Worm (Caenorhabditis elegans) whole organism, L1 larva: ENCODE results near the gene twk-45.

Experiments used
- C04F5.9 ChIP-seq: sonication (generic microtip); optimal IDR thresholded peaks from 2 replicates; lab custom pipeline; 2016; ENCODE audit warnings: missing genetic modification characterization, missing compliant biosample characterization
- F16B12.6 ChIP-seq: fragments of 150-350 bp; optimal IDR thresholded peaks from 2 replicates; lab custom pipeline; 2014; ENCODE audit warnings: missing biosample characterization, missing genetic modification characterization
- Y116A8C.19 ChIP-seq: sonication (generic microtip); optimal IDR thresholded peaks from 2 replicates; lab custom pipeline; 2016; ENCODE audit warnings: missing compliant biosample characterization, missing genetic modification characterization, borderline replicate concordance
- alr-1 ChIP-seq: fragments of 200-800 bp; sonication (Bioruptor generic); optimal IDR thresholded peaks from 2 replicates; lab custom pipeline; 2018; ENCODE audit warnings: borderline replicate concordance, mild to moderate bottlenecking, missing genetic modification characterization, missing compliant biosample characterization
- ama-1 ChIP-seq: fragments of 150-350 bp; optimal IDR thresholded peaks from 2 replicates; lab custom pipeline; 2014
- blmp-1 ChIP-seq: fragments of 150-350 bp; optimal IDR thresholded peaks from 2 replicates; lab custom pipeline; 2014; ENCODE audit warnings: missing biosample characterization, missing genetic modification characterization
- ceh-63 ChIP-seq: fragments of 200-800 bp; sonication (Bioruptor generic); optimal IDR thresholded peaks from 2 replicates; lab custom pipeline; 2018; ENCODE audit warnings: mild to moderate bottlenecking, missing genetic modification characterization, missing compliant biosample characterization
- ceh-82 ChIP-seq, 3 experiments: fragments of 150-350 bp in 1 of 3; sonication (generic microtip) in 2 of 3; optimal IDR thresholded peaks; 2 replicates each; lab custom pipeline; 2014 to 2017; ENCODE audit warnings: missing biosample characterization in 3 of 3, missing genetic modification characterization in 3 of 3
- ceh-88 ChIP-seq: fragments of 200-800 bp; sonication (Bioruptor generic); IDR thresholded peaks from 2 replicates; pipeline ENCODE4 v1.3.6; 2022; ENCODE audit warnings: missing genetic modification characterization, missing compliant biosample characterization
- ceh-90 ChIP-seq: sonication (generic microtip); optimal IDR thresholded peaks from 2 replicates; lab custom pipeline; 2016; ENCODE audit warnings: missing genetic modification characterization, missing compliant biosample characterization
- dpl-1 ChIP-seq, 3 experiments: fragments of 150-350 bp in 2 of 3; sonication (generic microtip) in 1 of 3; optimal IDR thresholded peaks; 2 replicates each; lab custom pipeline; 2014 to 2017; ENCODE audit warnings: missing biosample characterization in 3 of 3, missing genetic modification characterization in 3 of 3, missing genetic modification reagents in 3 of 3
- efl-1 ChIP-seq, 4 experiments: fragments of 150-350 bp; optimal IDR thresholded peaks in 3 of 4; peaks in 1 of 4; 1 replicate in 1 of 4; 2 replicates in 3 of 4; lab custom pipeline; 2014; ENCODE audit warnings: missing biosample characterization in 2 of 4, missing genetic modification characterization in 2 of 4, missing genetic modification reagents in 2 of 4
- efl-3 ChIP-seq: fragments of 200-800 bp; sonication (Bioruptor generic); optimal IDR thresholded peaks from 2 replicates; lab custom pipeline; 2018; ENCODE audit warnings: mild to moderate bottlenecking, missing genetic modification characterization, missing compliant biosample characterization
- egl-13 ChIP-seq: sonication (generic microtip); optimal IDR thresholded peaks from 2 replicates; lab custom pipeline; 2016; ENCODE audit warnings: missing genotype, missing genetic modification reagents, missing genetic modification characterization, missing compliant biosample characterization
- egl-27 ChIP-seq, 2 experiments: fragments of 150-350 bp in 1 of 2; sonication (generic microtip); optimal IDR thresholded peaks; 3 replicates each; lab custom pipeline; 2017 to 2018; ENCODE audit warnings: missing biosample characterization in 2 of 2, missing genetic modification characterization in 2 of 2, missing genetic modification reagents in 2 of 2
- fkh-10 ChIP-seq: sonication (generic microtip); optimal IDR thresholded peaks from 2 replicates; lab custom pipeline; 2017; ENCODE audit warnings: missing biosample characterization, missing genetic modification reagents, missing genetic modification characterization
- fkh-4 ChIP-seq: sonication (generic microtip); optimal IDR thresholded peaks from 2 replicates; lab custom pipeline; 2016; ENCODE audit warnings: missing compliant biosample characterization, missing genetic modification characterization, borderline replicate concordance
- fos-1 ChIP-seq: fragments of 150-350 bp; optimal IDR thresholded peaks from 2 replicates; lab custom pipeline; 2014; ENCODE audit warnings: missing biosample characterization, missing genetic modification characterization
- grh-1 ChIP-seq: fragments of 200-800 bp; sonication (Bioruptor generic); IDR thresholded peaks from 2 replicates; pipeline ENCODE4 v1.3.6; 2022; ENCODE audit warnings: missing genetic modification reagents, missing genetic modification characterization, missing compliant biosample characterization
- hlh-17 ChIP-seq: fragments of 200-800 bp; sonication (Bioruptor generic); optimal IDR thresholded peaks from 2 replicates; lab custom pipeline; 2018; ENCODE audit warnings: missing genetic modification characterization, mild to moderate bottlenecking, missing compliant biosample characterization, moderate library complexity, borderline replicate concordance
- hpl-2 ChIP-seq: fragments of 150-350 bp; optimal IDR thresholded peaks from 2 replicates; lab custom pipeline; 2014; ENCODE audit warnings: missing biosample characterization, missing genetic modification reagents, missing genetic modification characterization
- irx-1 ChIP-seq: sonication (generic microtip); optimal IDR thresholded peaks from 2 replicates; lab custom pipeline; 2016; ENCODE audit warnings: missing genetic modification characterization, missing compliant biosample characterization
- jun-1 ChIP-seq: fragments of 150-350 bp; optimal IDR thresholded peaks from 2 replicates; lab custom pipeline; 2014; ENCODE audit warnings: missing biosample characterization, missing genetic modification reagents, missing genetic modification characterization
- lin-13 ChIP-seq: fragments of 150-350 bp; optimal IDR thresholded peaks from 2 replicates; lab custom pipeline; 2014; ENCODE audit warnings: missing biosample characterization, missing genetic modification reagents, missing genetic modification characterization
- lin-15B ChIP-seq: fragments of 150-350 bp; sonication (generic microtip); optimal IDR thresholded peaks from 3 replicates; lab custom pipeline; 2014; ENCODE audit warnings: missing biosample characterization, missing genetic modification characterization
- lir-3 ChIP-seq: sonication (generic microtip); optimal IDR thresholded peaks from 2 replicates; lab custom pipeline; 2016; ENCODE audit warnings: mild to moderate bottlenecking, missing genetic modification characterization, moderate library complexity, missing compliant biosample characterization; ENCODE audit not compliant: poor library complexity
- lsy-2 ChIP-seq, 2 experiments: fragments of 150-350 bp; optimal IDR thresholded peaks; 2 replicates each; lab custom pipeline; 2014; ENCODE audit warnings: missing biosample characterization in 2 of 2, missing genetic modification characterization in 2 of 2
- mdl-1 ChIP-seq, 2 experiments: fragments of 150-350 bp; optimal IDR thresholded peaks; 2 replicates each; lab custom pipeline; 2014 to 2017; ENCODE audit warnings: missing biosample characterization in 2 of 2, missing genetic modification characterization in 2 of 2, inconsistent platforms in 1 of 2
- mef-2 ChIP-seq: fragments of 150-350 bp; optimal IDR thresholded peaks from 2 replicates; lab custom pipeline; 2014; ENCODE audit warnings: missing biosample characterization, missing genetic modification characterization
- mep-1 ChIP-seq: fragments of 150-350 bp; optimal IDR thresholded peaks from 2 replicates; lab custom pipeline; 2014; ENCODE audit warnings: missing biosample characterization, missing genetic modification characterization
- nhr-12 ChIP-seq: sonication (generic microtip); optimal IDR thresholded peaks from 2 replicates; lab custom pipeline; 2017; ENCODE audit warnings: missing biosample characterization, missing genetic modification characterization
- nhr-20 ChIP-seq: sonication (generic microtip); optimal IDR thresholded peaks from 2 replicates; lab custom pipeline; 2016; ENCODE audit warnings: mild to moderate bottlenecking, missing genetic modification characterization, missing compliant biosample characterization
- nhr-237 ChIP-seq: fragments of 150-350 bp; optimal IDR thresholded peaks from 2 replicates; lab custom pipeline; 2014; ENCODE audit warnings: missing biosample characterization, missing genetic modification characterization
- nhr-28 ChIP-seq: fragments of 150-350 bp; optimal IDR thresholded peaks from 2 replicates; lab custom pipeline; 2014; ENCODE audit warnings: missing biosample characterization, missing genetic modification characterization
- nhr-47 ChIP-seq: sonication (generic microtip); optimal IDR thresholded peaks from 2 replicates; lab custom pipeline; 2016; ENCODE audit warnings: mild to moderate bottlenecking, missing genetic modification characterization, moderate library complexity, missing compliant biosample characterization
- nhr-76 ChIP-seq: sonication (generic microtip); optimal IDR thresholded peaks from 2 replicates; lab custom pipeline; 2017; ENCODE audit warnings: missing biosample characterization, missing genetic modification characterization
- nhr-77 ChIP-seq: fragments of 150-350 bp; optimal IDR thresholded peaks from 2 replicates; lab custom pipeline; 2014; ENCODE audit warnings: missing biosample characterization, missing genetic modification characterization
- nhr-84 ChIP-seq: sonication (generic microtip); optimal IDR thresholded peaks from 2 replicates; lab custom pipeline; 2017; ENCODE audit warnings: missing biosample characterization, missing genetic modification characterization
- nhr-85 ChIP-seq: sonication (generic microtip); peaks from one replicate; lab custom pipeline; 2016; ENCODE audit warnings: missing genetic modification characterization, inconsistent platforms, missing compliant biosample characterization
- nhr-90 ChIP-seq: sonication (generic microtip); optimal IDR thresholded peaks from 2 replicates; lab custom pipeline; 2016; ENCODE audit warnings: mild to moderate bottlenecking, missing genetic modification characterization, missing compliant biosample characterization; ENCODE audit not compliant: poor library complexity
- pag-3 ChIP-seq: sonication (generic microtip); optimal IDR thresholded peaks from 2 replicates; lab custom pipeline; 2017; ENCODE audit warnings: missing genetic modification characterization, mild to moderate bottlenecking, missing compliant biosample characterization, antibody characterized with exemption, borderline replicate concordance; ENCODE audit not compliant: insufficient read depth
- pax-3 ChIP-seq: fragments of 200-800 bp; sonication (Bioruptor generic); optimal IDR thresholded peaks from 2 replicates; lab custom pipeline; 2018; ENCODE audit warnings: mild to moderate bottlenecking, missing genetic modification characterization, moderate library complexity, missing compliant biosample characterization
- rnt-1 ChIP-seq: sonication (generic microtip); optimal IDR thresholded peaks from 2 replicates; lab custom pipeline; 2016; ENCODE audit warnings: mild to moderate bottlenecking, missing genetic modification characterization, moderate library complexity, missing compliant biosample characterization
- snu-23 ChIP-seq: sonication (generic microtip); optimal IDR thresholded peaks from 2 replicates; lab custom pipeline; 2016; ENCODE audit warnings: missing genetic modification characterization, missing compliant biosample characterization
- sptf-1 ChIP-seq: fragments of 150-350 bp; optimal IDR thresholded peaks from 2 replicates; lab custom pipeline; 2014; ENCODE audit warnings: missing biosample characterization, missing genetic modification characterization
- sup-37 ChIP-seq: fragments of 200-800 bp; sonication (Bioruptor generic); optimal IDR thresholded peaks from 2 replicates; lab custom pipeline; 2018; ENCODE audit warnings: mild to moderate bottlenecking, missing genetic modification characterization, missing compliant biosample characterization
- swsn-7 ChIP-seq: sonication (generic microtip); optimal IDR thresholded peaks from 2 replicates; lab custom pipeline; 2016; ENCODE audit warnings: missing genetic modification characterization, missing compliant biosample characterization
- tbx-2 ChIP-seq: sonication (generic microtip); optimal IDR thresholded peaks from 2 replicates; lab custom pipeline; 2016; ENCODE audit warnings: missing genetic modification characterization, missing compliant biosample characterization
- tlp-1 ChIP-seq: fragments of 150-350 bp; optimal IDR thresholded peaks from 2 replicates; lab custom pipeline; 2014; ENCODE audit warnings: missing biosample characterization, missing genetic modification characterization
- zip-4 ChIP-seq: fragments of 200-800 bp; sonication (Bioruptor generic); optimal IDR thresholded peaks from 2 replicates; lab custom pipeline; 2018; ENCODE audit warnings: mild to moderate bottlenecking, missing genetic modification characterization, moderate library complexity, missing compliant biosample characterization
- ztf-11 ChIP-seq, 2 experiments: sonication (generic microtip); optimal IDR thresholded peaks; 2 replicates each; lab custom pipeline; 2016 to 2017; ENCODE audit warnings: missing genetic modification characterization in 2 of 2, missing biosample characterization in 1 of 2, missing compliant biosample characterization in 1 of 2
- ztf-4 ChIP-seq: fragments of 150-350 bp; optimal IDR thresholded peaks from 2 replicates; lab custom pipeline; 2014; ENCODE audit warnings: missing biosample characterization, missing genetic modification characterization

The twk-45 gene

ce11 chrIII:2780793-2781192 lies 20.9 kb downstream of the twk-45 start, which contains the start of gene Y71H2AM.6:
TSS of gene Y71H2AM.6 (plus strand) at chrIII:2781056.
- no peak for TF ChIP-seq fkh-10 (GFP tag; lab: Kevin White, UChicago)
- peak; percentile 87 for TF ChIP-seq F16B12.6 (tag; lab: Kevin White, UChicago)
- no peak for TF ChIP-seq mdl-1 (tag; optimal IDR thresholded peaks at IDR 0.05; lab: Kevin White, UChicago)
- no peak for TF ChIP-seq nhr-77
- peak; percentile 23 for TF ChIP-seq lin-15B (tag; lab: Kevin White, UChicago)
- TF ChIP-seq efl-3 (GFP tag; lab: Kevin White, UChicago) = no peak
- no peak for TF ChIP-seq nhr-85
- peak; percentile 23 for TF ChIP-seq fos-1
- no peak for TF ChIP-seq jun-1 (tag; lab: Kevin White, UChicago)
- peak; percentile 90 for TF ChIP-seq mep-1 (tag; lab: Kevin White, UChicago)
- TF ChIP-seq hpl-2 (GFP tag; lab: Kevin White, UChicago) = no peak
- no peak for TF ChIP-seq nhr-84 (tag; lab: Kevin White, UChicago)
- no peak for TF ChIP-seq fkh-4 (tag; lab: Kevin White, UChicago)
- no peak for TF ChIP-seq Y116A8C.19
- peak; percentile 41 for TF ChIP-seq irx-1
- no peak for TF ChIP-seq ztf-11 (tag; optimal IDR thresholded peaks at IDR 0.05; lab: Kevin White, UChicago)
- no peak for TF ChIP-seq ceh-88 (GFP tag; lab: Robert Waterston, UW)
- TF ChIP-seq tlp-1 (tag; lab: Kevin White, UChicago) = no peak
- no peak for TF ChIP-seq rnt-1
- TF ChIP-seq ama-1 (lab: Kevin White, UChicago) = no peak
- peak; percentile 57 for TF ChIP-seq swsn-7 (tag; lab: Kevin White, UChicago)
- peak; percentile 36 for TF ChIP-seq C04F5.9 (tag; lab: Kevin White, UChicago)
- no peak for TF ChIP-seq sptf-1 (tag; lab: Kevin White, UChicago)
- no peak for TF ChIP-seq alr-1
- peak; percentile 59 for TF ChIP-seq tbx-2 (tag; lab: Kevin White, UChicago)
- no peak for TF ChIP-seq ztf-4 (tag; lab: Kevin White, UChicago)
- peak; percentile 52 to 67 for TF ChIP-seq efl-1 (optimal IDR thresholded peaks at IDR 0.05; lab: Kevin White, UChicago)
- peak; percentile 74 to 95 for TF ChIP-seq efl-1 (GFP tag; optimal IDR thresholded peaks at IDR 0.05 in 1 of 2; lab: Kevin White, UChicago)
- no peak for TF ChIP-seq hlh-17 (GFP tag; lab: Kevin White, UChicago)
- TF ChIP-seq ceh-90 (tag; lab: Kevin White, UChicago) = no peak
- no peak for TF ChIP-seq lir-3 (tag; lab: Kevin White, UChicago)
- no peak for TF ChIP-seq sup-37 (GFP tag; lab: Kevin White, UChicago)
- peak; percentile 69 for TF ChIP-seq nhr-47 (tag; lab: Kevin White, UChicago)
- TF ChIP-seq zip-4 (GFP tag; lab: Kevin White, UChicago) = no peak
- TF ChIP-seq ceh-82 (tag; optimal IDR thresholded peaks at IDR 0.05; lab: Kevin White, UChicago) = peak in 2 of 3 experiments; percentile 43 to 45
- TF ChIP-seq nhr-12 = no peak
- TF ChIP-seq grh-1 (GFP tag; lab: Robert Waterston, UW) = no peak
- no peak for TF ChIP-seq egl-27 (tag; optimal IDR thresholded peaks at IDR 0.05; lab: Kevin White, UChicago)
- peak; percentile 38 for TF ChIP-seq nhr-90
- TF ChIP-seq ceh-63 (GFP tag; lab: Kevin White, UChicago) = no peak
- TF ChIP-seq nhr-20 = peak; percentile 39
- TF ChIP-seq lin-13 (GFP tag; lab: Kevin White, UChicago) = no peak
- TF ChIP-seq lsy-2 (tag; optimal IDR thresholded peaks at IDR 0.05; lab: Kevin White, UChicago) = peak; percentile 99
- TF ChIP-seq snu-23 (GFP tag; lab: Kevin White, UChicago) = peak; percentile 68
- no peak for TF ChIP-seq nhr-28 (tag; lab: Kevin White, UChicago)
- peak; percentile 59 to 81 (median 67) for TF ChIP-seq dpl-1 (GFP tag; optimal IDR thresholded peaks at IDR 0.05; lab: Kevin White, UChicago)
- no peak for TF ChIP-seq mef-2
- TF ChIP-seq egl-13 = no peak
- TF ChIP-seq nhr-237 (tag; lab: Kevin White, UChicago) = no peak
- no peak for TF ChIP-seq pag-3
- peak; percentile 17 for TF ChIP-seq pax-3 (tag; lab: Kevin White, UChicago)
- no peak for TF ChIP-seq nhr-76 (tag; lab: Kevin White, UChicago)
- TF ChIP-seq blmp-1 (tag; lab: Kevin White, UChicago) = peak; percentile 94
